Worm (Caenorhabditis elegans): ENCODE results near the gene C44C1.1.

DNA sequence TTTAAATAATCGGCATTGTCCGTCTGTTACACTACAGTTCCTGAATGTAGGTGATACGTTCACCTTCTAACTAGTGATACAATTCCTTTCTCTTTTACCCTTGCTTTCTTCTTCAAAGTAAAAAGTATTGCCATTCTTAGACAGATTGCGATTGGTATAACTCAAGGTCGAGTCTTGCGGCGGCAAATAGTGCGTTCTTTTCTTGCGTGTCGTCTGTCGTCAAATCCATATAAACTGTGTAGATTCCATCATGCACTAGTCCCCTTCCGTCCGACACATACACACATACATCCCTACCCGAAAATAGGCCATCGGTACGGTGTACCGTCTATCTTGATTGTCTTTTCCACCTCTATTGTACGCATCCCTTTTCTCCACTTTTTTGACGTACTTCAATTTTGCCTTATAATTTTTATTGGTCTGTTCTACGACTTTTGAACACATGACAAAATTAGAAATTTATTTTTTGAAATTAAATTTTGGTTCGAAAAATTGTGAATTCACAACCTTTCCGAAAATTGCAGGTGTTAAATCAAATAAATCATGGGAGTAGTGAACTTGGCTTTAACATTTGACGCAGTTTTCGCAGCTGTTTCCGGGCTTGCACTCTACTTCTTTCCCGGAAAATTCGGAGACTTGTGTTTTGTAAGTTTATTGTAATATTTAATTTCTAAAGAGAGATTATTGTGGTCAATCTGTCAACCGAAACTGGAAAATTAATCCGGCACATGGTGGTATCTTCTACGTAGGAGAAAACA is at the start of gene C44C1.1:
- no peak for TF ChIP-seq nhr-12 (tag; optimal IDR thresholded peaks at IDR 0.05)
- no peak for TF ChIP-seq nhr-28 (tag; optimal IDR thresholded peaks at IDR 0.05)
- TF ChIP-seq blmp-1 (tag; optimal IDR thresholded peaks at IDR 0.05) = no peak
- no peak for TF ChIP-seq unc-39 (tag; optimal IDR thresholded peaks at IDR 0.05)
- TF ChIP-seq nhr-237 (tag; optimal IDR thresholded peaks at IDR 0.05) = no peak
- no peak for TF ChIP-seq pha-4 (tag; optimal IDR thresholded peaks at IDR 0.05)
- TF ChIP-seq ceh-43 (GFP tag; optimal IDR thresholded peaks at IDR 0.05) = no peak

All from whole organism, mixed stage, embryonic.